Worm (Caenorhabditis elegans) whole organism, L1 larva: ENCODE measurements around the gene srh-234.

ENCODE experiments used
- C34B4.2 ChIP-seq: sonication (generic microtip); optimal IDR thresholded peaks from 2 replicates; lab custom pipeline; 2017; ENCODE audit warnings: mild to moderate bottlenecking, missing genetic modification characterization, missing compliant biosample characterization
- Y116A8C.19 ChIP-seq: sonication (generic microtip); optimal IDR thresholded peaks from 2 replicates; lab custom pipeline; 2016; ENCODE audit warnings: missing compliant biosample characterization, missing genetic modification characterization, borderline replicate concordance
- aly-2 ChIP-seq: fragments of 150-350 bp; optimal IDR thresholded peaks from 2 replicates; lab custom pipeline; 2014; ENCODE audit warnings: missing biosample characterization, missing genetic modification characterization
- blmp-1 ChIP-seq: fragments of 150-350 bp; optimal IDR thresholded peaks from 2 replicates; lab custom pipeline; 2014; ENCODE audit warnings: missing biosample characterization, missing genetic modification characterization
- ceh-8 ChIP-seq: fragments of 200-800 bp; sonication (Bioruptor generic); optimal IDR thresholded peaks from 2 replicates; lab custom pipeline; 2018; ENCODE audit warnings: mild to moderate bottlenecking, missing genetic modification characterization, moderate library complexity, missing compliant biosample characterization
- ceh-82 ChIP-seq, 3 experiments: fragments of 150-350 bp in 1 of 3; sonication (generic microtip) in 2 of 3; optimal IDR thresholded peaks; 2 replicates each; lab custom pipeline; 2014 to 2017; ENCODE audit warnings: missing biosample characterization in 3 of 3, missing genetic modification characterization in 3 of 3
- efl-1 ChIP-seq, 4 experiments: fragments of 150-350 bp; optimal IDR thresholded peaks in 3 of 4; peaks in 1 of 4; 1 replicate in 1 of 4; 2 replicates in 3 of 4; lab custom pipeline; 2014; ENCODE audit warnings: missing biosample characterization in 2 of 4, missing genetic modification characterization in 2 of 4, missing genetic modification reagents in 2 of 4
- elt-2 ChIP-seq: sonication (generic microtip); optimal IDR thresholded peaks from 2 replicates; lab custom pipeline; 2016; ENCODE audit warnings: missing genetic modification characterization, mild to moderate bottlenecking, inconsistent platforms, missing compliant biosample characterization, missing genetic modification reagents
- elt-3 ChIP-seq, 6 experiments: fragments of 150-350 bp in 1 of 6; sonication (generic microtip); optimal IDR thresholded peaks; 2 replicates each; lab custom pipeline; 2017 to 2018; ENCODE audit warnings: missing biosample characterization in 6 of 6, missing genetic modification characterization in 6 of 6, inconsistent platforms in 1 of 6
- ets-5 ChIP-seq: fragments of 200-800 bp; sonication (Bioruptor generic); IDR thresholded peaks from 2 replicates; pipeline ENCODE4 v1.3.6; 2022; ENCODE audit warnings: missing genetic modification characterization, missing compliant biosample characterization
- fkh-10 ChIP-seq: sonication (generic microtip); optimal IDR thresholded peaks from 2 replicates; lab custom pipeline; 2017; ENCODE audit warnings: missing biosample characterization, missing genetic modification reagents, missing genetic modification characterization
- fkh-4 ChIP-seq: sonication (generic microtip); optimal IDR thresholded peaks from 2 replicates; lab custom pipeline; 2016; ENCODE audit warnings: missing compliant biosample characterization, missing genetic modification characterization, borderline replicate concordance
- fkh-8 ChIP-seq: sonication (generic microtip); optimal IDR thresholded peaks from 2 replicates; lab custom pipeline; 2016; ENCODE audit warnings: mild to moderate bottlenecking, missing genetic modification characterization, missing compliant biosample characterization
- fos-1 ChIP-seq: fragments of 150-350 bp; optimal IDR thresholded peaks from 2 replicates; lab custom pipeline; 2014; ENCODE audit warnings: missing biosample characterization, missing genetic modification characterization
- hlh-17 ChIP-seq: fragments of 200-800 bp; sonication (Bioruptor generic); optimal IDR thresholded peaks from 2 replicates; lab custom pipeline; 2018; ENCODE audit warnings: missing genetic modification characterization, mild to moderate bottlenecking, missing compliant biosample characterization, moderate library complexity, borderline replicate concordance
- lin-14 ChIP-seq: fragments of 200-800 bp; sonication (Bioruptor generic); optimal IDR thresholded peaks from 2 replicates; lab custom pipeline; 2018; ENCODE audit warnings: mild to moderate bottlenecking, missing genetic modification characterization, moderate library complexity, missing compliant biosample characterization
- lin-35 ChIP-seq, 2 experiments: fragments of 150-350 bp; optimal IDR thresholded peaks; 2 replicates each; lab custom pipeline; 2014; ENCODE audit warnings: missing biosample characterization in 2 of 2, missing genetic modification characterization in 2 of 2, missing genetic modification reagents in 2 of 2
- lin-39 ChIP-seq: fragments of 150-350 bp; optimal IDR thresholded peaks from 2 replicates; lab custom pipeline; 2014; ENCODE audit warnings: missing biosample characterization, missing genetic modification reagents, missing genetic modification characterization
- lsy-2 ChIP-seq, 2 experiments: fragments of 150-350 bp; optimal IDR thresholded peaks; 2 replicates each; lab custom pipeline; 2014; ENCODE audit warnings: missing biosample characterization in 2 of 2, missing genetic modification characterization in 2 of 2
- mef-2 ChIP-seq: fragments of 150-350 bp; optimal IDR thresholded peaks from 2 replicates; lab custom pipeline; 2014; ENCODE audit warnings: missing biosample characterization, missing genetic modification characterization
- nhr-19 ChIP-seq: fragments of 200-800 bp; sonication (Bioruptor generic); conservative IDR thresholded peaks from 2 replicates; pipeline ENCODE4 v1.3.6; 2022; ENCODE audit warnings: missing genetic modification characterization, missing compliant biosample characterization
- nhr-20 ChIP-seq: sonication (generic microtip); optimal IDR thresholded peaks from 2 replicates; lab custom pipeline; 2016; ENCODE audit warnings: mild to moderate bottlenecking, missing genetic modification characterization, missing compliant biosample characterization
- nhr-237 ChIP-seq: fragments of 150-350 bp; optimal IDR thresholded peaks from 2 replicates; lab custom pipeline; 2014; ENCODE audit warnings: missing biosample characterization, missing genetic modification characterization
- nhr-47 ChIP-seq: sonication (generic microtip); optimal IDR thresholded peaks from 2 replicates; lab custom pipeline; 2016; ENCODE audit warnings: mild to moderate bottlenecking, missing genetic modification characterization, moderate library complexity, missing compliant biosample characterization
- nhr-71 ChIP-seq: sonication (generic microtip); optimal IDR thresholded peaks from 2 replicates; lab custom pipeline; 2016; ENCODE audit warnings: mild to moderate bottlenecking, missing genetic modification characterization, moderate library complexity, missing compliant biosample characterization
- nhr-76 ChIP-seq: sonication (generic microtip); optimal IDR thresholded peaks from 2 replicates; lab custom pipeline; 2017; ENCODE audit warnings: missing biosample characterization, missing genetic modification characterization
- nhr-77 ChIP-seq: fragments of 150-350 bp; optimal IDR thresholded peaks from 2 replicates; lab custom pipeline; 2014; ENCODE audit warnings: missing biosample characterization, missing genetic modification characterization
- nhr-90 ChIP-seq: sonication (generic microtip); optimal IDR thresholded peaks from 2 replicates; lab custom pipeline; 2016; ENCODE audit warnings: mild to moderate bottlenecking, missing genetic modification characterization, missing compliant biosample characterization; ENCODE audit not compliant: poor library complexity
- pag-3 ChIP-seq: sonication (generic microtip); optimal IDR thresholded peaks from 2 replicates; lab custom pipeline; 2017; ENCODE audit warnings: missing genetic modification characterization, mild to moderate bottlenecking, missing compliant biosample characterization, antibody characterized with exemption, borderline replicate concordance; ENCODE audit not compliant: insufficient read depth
- pqm-1 ChIP-seq: sonication (generic microtip); optimal IDR thresholded peaks from 3 replicates; lab custom pipeline; 2017; ENCODE audit warnings: missing biosample characterization, missing genetic modification characterization
- rnt-1 ChIP-seq: sonication (generic microtip); optimal IDR thresholded peaks from 2 replicates; lab custom pipeline; 2016; ENCODE audit warnings: mild to moderate bottlenecking, missing genetic modification characterization, moderate library complexity, missing compliant biosample characterization
- snu-23 ChIP-seq: sonication (generic microtip); optimal IDR thresholded peaks from 2 replicates; lab custom pipeline; 2016; ENCODE audit warnings: missing genetic modification characterization, missing compliant biosample characterization
- sptf-1 ChIP-seq: fragments of 150-350 bp; optimal IDR thresholded peaks from 2 replicates; lab custom pipeline; 2014; ENCODE audit warnings: missing biosample characterization, missing genetic modification characterization
- tbx-2 ChIP-seq: sonication (generic microtip); optimal IDR thresholded peaks from 2 replicates; lab custom pipeline; 2016; ENCODE audit warnings: missing genetic modification characterization, missing compliant biosample characterization
- unc-62 ChIP-seq: fragments of 150-350 bp; optimal IDR thresholded peaks from 2 replicates; lab custom pipeline; 2014; ENCODE audit warnings: missing biosample characterization, missing genetic modification reagents, missing genetic modification characterization
- unc-86 ChIP-seq: sonication (generic microtip); optimal IDR thresholded peaks from 2 replicates; lab custom pipeline; 2016; ENCODE audit warnings: missing genetic modification characterization, missing compliant biosample characterization
- vab-15 ChIP-seq: sonication (generic microtip); optimal IDR thresholded peaks from 2 replicates; lab custom pipeline; 2017; ENCODE audit warnings: missing genotype, mild to moderate bottlenecking, missing genetic modification characterization, missing compliant biosample characterization
- zip-4 ChIP-seq: fragments of 200-800 bp; sonication (Bioruptor generic); optimal IDR thresholded peaks from 2 replicates; lab custom pipeline; 2018; ENCODE audit warnings: mild to moderate bottlenecking, missing genetic modification characterization, moderate library complexity, missing compliant biosample characterization
- ztf-11 ChIP-seq, 2 experiments: sonication (generic microtip); optimal IDR thresholded peaks; 2 replicates each; lab custom pipeline; 2016 to 2017; ENCODE audit warnings: missing genetic modification characterization in 2 of 2, missing biosample characterization in 1 of 2, missing compliant biosample characterization in 1 of 2
- ztf-4 ChIP-seq: fragments of 150-350 bp; optimal IDR thresholded peaks from 2 replicates; lab custom pipeline; 2014; ENCODE audit warnings: missing biosample characterization, missing genetic modification characterization

srh-234 gene

ce11 chrV:7686189-7686588 is 34.5 kb upstream of the srh-234 start, which contains the start of the genes nhr-94 and nhr-152 (continued):
- TF ChIP-seq pag-3 (tag; lab: Kevin White, UChicago) (no peak), nhr-237 (tag; lab: Kevin White, UChicago) (no peak), unc-62 (GFP tag; lab: Kevin White, UChicago) (no peak), vab-15 (tag; lab: Kevin White, UChicago) (no peak), nhr-76 (tag; lab: Kevin White, UChicago) (no peak), lin-39 (tag; lab: Kevin White, UChicago) (no peak), hlh-17 (no peak), rnt-1 (tag; lab: Kevin White, UChicago) (no peak), zip-4 (GFP tag; lab: Kevin White, UChicago) (no peak), ceh-8 (GFP tag; lab: Kevin White, UChicago) (no peak), elt-2 (tag; lab: Kevin White, UChicago) (no peak), lin-14 (GFP tag; lab: Kevin White, UChicago) (peak; percentile 74), nhr-77 (tag; lab: Kevin White, UChicago) (no peak), nhr-47 (no peak), ztf-11 (tag; optimal IDR thresholded peaks at IDR 0.05; lab: Kevin White, UChicago) (no peak), elt-3 (tag; optimal IDR thresholded peaks at IDR 0.05; lab: Kevin White, UChicago) (peak in 1 of 6 experiments; percentile 17), sptf-1 (tag; lab: Kevin White, UChicago) (no peak), nhr-90 (no peak), fkh-10 (GFP tag; lab: Kevin White, UChicago) (no peak), lin-35 (GFP tag; optimal IDR thresholded peaks at IDR 0.05; lab: Kevin White, UChicago) (peak in 1 of 2 experiments; percentile 60), pqm-1 (tag; lab: Kevin White, UChicago) (no peak), nhr-71 (tag; lab: Kevin White, UChicago) (peak; percentile 48), ztf-4 (tag; lab: Kevin White, UChicago) (no peak), nhr-19 (GFP tag; lab: Robert Waterston, UW) (0 out of 2 replicates have a peak, but pooled peaks have one; percentile 8), tbx-2 (tag; lab: Kevin White, UChicago) (no peak), fos-1 (tag; lab: Kevin White, UChicago) (no peak), unc-86 (tag; lab: Kevin White, UChicago) (no peak), lsy-2 (tag; optimal IDR thresholded peaks at IDR 0.05; lab: Kevin White, UChicago) (peak in 1 of 2 experiments; percentile 35), snu-23 (GFP tag; lab: Kevin White, UChicago) (peak; percentile 47), mef-2 (no peak), fkh-8 (tag; lab: Kevin White, UChicago) (no peak), Y116A8C.19 (tag; lab: Kevin White, UChicago) (no peak), fkh-4 (tag; lab: Kevin White, UChicago) (no peak), aly-2 (tag; lab: Kevin White, UChicago) (no peak), blmp-1 (tag; lab: Kevin White, UChicago) (peak; percentile 52), C34B4.2 (tag; lab: Kevin White, UChicago) (no peak), ceh-82 (tag; optimal IDR thresholded peaks at IDR 0.05; lab: Kevin White, UChicago) (no peak), ets-5 (no peak)

DNA sequence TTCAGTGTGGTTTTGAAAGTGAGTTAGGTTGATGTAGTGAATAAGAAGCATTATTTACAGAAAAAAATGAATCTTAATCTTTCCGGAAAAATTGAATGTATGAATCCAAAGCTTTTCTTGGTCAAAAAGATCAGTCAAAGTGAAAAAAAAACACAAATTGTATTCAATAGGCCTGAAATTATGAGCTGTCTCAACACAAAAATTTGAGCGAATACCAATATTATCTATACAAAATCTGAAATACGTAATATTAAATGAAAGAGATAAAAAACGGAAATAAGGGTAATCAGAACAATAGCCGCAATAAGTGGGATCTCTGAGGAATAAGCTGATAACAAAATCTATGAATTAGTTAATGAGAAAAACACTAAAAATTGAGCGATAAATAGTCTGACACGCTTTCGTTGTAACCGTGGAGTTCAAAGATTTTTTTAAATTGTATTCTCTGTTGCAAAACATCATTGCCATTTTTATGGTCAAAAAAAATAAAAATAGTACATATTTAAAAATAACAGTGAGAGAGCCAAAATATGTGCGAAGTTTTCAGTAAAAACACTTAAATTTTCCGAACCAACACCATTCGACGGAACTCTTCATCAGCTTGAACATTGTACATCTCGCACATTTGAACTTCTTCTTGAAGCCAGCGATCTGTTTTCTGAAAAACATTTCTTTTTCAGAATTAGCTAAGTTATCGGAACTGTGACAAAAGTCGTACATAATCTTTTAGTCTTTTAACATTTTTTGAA is 32.4 kb upstream of the srh-234 start, which contains the start of gene sre-11:
TSS of gene sre-11 (minus strand) at position 51 of the 749 bp plus-strand sequence.
- TF ChIP-seq nhr-20 (tag; lab: Kevin White, UChicago) (no peak), efl-1 (optimal IDR thresholded peaks at IDR 0.05; lab: Kevin White, UChicago) (no peak), efl-1 (GFP tag; optimal IDR thresholded peaks at IDR 0.05 in 1 of 2; lab: Kevin White, UChicago) (peak in 1 of 2 experiments; percentile 84)
